Fruit fly (Drosophila melanogaster) whole organism, embryonic: Measurements from ENCODE around the gene P5cr-2.

Source experiments
- CG17802 ChIP-seq: fragments of 200-800 bp; sonication (Bioruptor generic); optimal IDR thresholded peaks from 2 replicates; lab custom pipeline; 2018; ENCODE audit warnings: missing biosample characterization, mild to moderate bottlenecking, missing genetic modification characterization, moderate library complexity
- CG9609 ChIP-seq: fragments of 200-800 bp; sonication (Bioruptor generic); optimal IDR thresholded peaks from 3 replicates; lab custom pipeline; 2016; ENCODE audit warnings: missing biosample characterization, missing genetic modification characterization

DNA sequence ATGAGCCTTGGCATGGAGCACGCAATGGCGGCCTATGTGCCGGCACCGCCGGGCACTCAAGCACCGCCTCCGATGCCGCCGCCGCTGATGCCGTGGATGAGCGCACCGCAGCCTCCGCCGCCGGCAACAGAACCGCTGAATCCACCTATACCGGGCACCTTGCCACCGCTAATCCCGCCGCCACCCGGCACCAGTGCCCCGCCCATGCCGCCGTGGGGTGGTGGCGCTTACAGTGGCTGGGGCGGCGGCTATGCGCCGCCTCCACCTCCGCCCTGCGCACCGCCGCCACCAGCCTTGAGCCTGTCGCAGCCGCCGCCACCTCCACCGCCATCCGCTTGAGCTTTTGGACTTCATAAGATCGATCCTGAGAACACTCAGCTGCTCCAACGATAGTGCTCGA, 10.0 kb downstream of the P5cr-2 start:
- TF ChIP-seq CG17802 (tag; lab: Kevin White, UChicago) (no peak), CG9609 (GFP tag; lab: Kevin White, UChicago) (no peak)
